Worm (Caenorhabditis elegans): ENCODE data around the gene drr-2.

DNA sequence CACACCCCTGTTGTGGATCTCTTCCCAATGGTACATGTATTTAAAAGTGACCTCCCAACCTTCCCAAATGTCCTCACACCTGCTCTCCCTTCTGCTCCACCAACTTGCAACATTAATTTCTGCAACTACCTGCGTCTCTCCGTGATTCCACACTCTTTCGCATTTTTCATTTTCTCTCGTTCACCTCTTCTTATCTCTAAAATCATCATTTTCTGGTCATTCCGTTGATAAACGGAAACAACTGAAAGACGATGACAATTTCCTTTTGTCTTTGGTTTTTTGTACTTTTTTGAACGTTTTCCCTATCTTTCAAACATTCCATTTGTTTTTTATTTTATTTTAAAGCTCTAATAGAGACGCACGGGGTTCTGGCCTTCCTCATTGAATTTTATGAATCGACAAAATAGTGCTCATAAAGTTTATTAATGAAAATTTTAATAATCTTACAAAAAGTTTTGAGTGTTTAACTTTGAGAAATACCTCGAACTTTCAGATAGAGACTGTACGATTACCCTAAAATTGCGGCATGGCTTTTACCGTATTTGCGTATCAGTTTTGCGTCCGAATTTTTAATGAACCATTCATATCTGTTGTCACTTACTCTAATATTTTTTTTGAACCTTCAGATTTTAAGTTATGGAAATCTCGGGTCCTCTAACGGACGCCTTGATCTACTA is 29.4 kb upstream of the drr-2 start, which contains the start of gene aqp-11:
- TF ChIP-seq unc-62 (GFP tag; optimal IDR thresholded peaks at IDR 0.05) (no peak), hrde-1 (tag; optimal IDR thresholded peaks at IDR 0.05; ENCODE audit: borderline replicate concordance) (no peak), F39B2.1 (GFP tag; IDR thresholded peaks at IDR 0.05) (no peak), lag-1 (GFP tag; IDR thresholded peaks at IDR 0.05) (no peak), T07F8.4 (tag; optimal IDR thresholded peaks at IDR 0.05) (no peak), F37B4.10 (GFP tag; IDR thresholded peaks at IDR 0.05) (no peak), mes-4 (tag; optimal IDR thresholded peaks at IDR 0.05) (no peak), unc-130 (GFP tag; optimal IDR thresholded peaks at IDR 0.05) (no peak), nfya-1 (tag; optimal IDR thresholded peaks at IDR 0.05; ENCODE audit: borderline replicate concordance, insufficient read depth) (no peak), nhr-27 (tag; optimal IDR thresholded peaks at IDR 0.05) (no peak), dpff-1 (tag; optimal IDR thresholded peaks at IDR 0.05) (no peak), ztf-25 (GFP tag; IDR thresholded peaks at IDR 0.05) (no peak), hlh-12 (tag; optimal IDR thresholded peaks at IDR 0.05) (no peak)
